Fruit fly (Drosophila melanogaster): ENCODE data around the gene Eig71Ek.

dm6 chr3L:15700338-15700966 is 39.4 kb downstream of the Eig71Ek start:
- peak; percentile 82 for TF ChIP-seq Snoo (tag; optimal IDR thresholded peaks at IDR 0.05)
- no peak for TF ChIP-seq EcR (GFP tag; optimal IDR thresholded peaks at IDR 0.05)
- peak; percentile 47 for TF ChIP-seq Pif1A (GFP tag; optimal IDR thresholded peaks at IDR 0.05)
- no peak for TF ChIP-seq CG10348 (GFP tag; IDR thresholded peaks at IDR 0.05)
- peak; percentile 83 for TF ChIP-seq CG17806 (tag; optimal IDR thresholded peaks at IDR 0.05)
- TF ChIP-seq CG8159 (tag; optimal IDR thresholded peaks at IDR 0.05): peak; percentile 82
- peak; percentile 80 for TF ChIP-seq CG15710 (tag; optimal IDR thresholded peaks at IDR 0.05)
- no peak for TF ChIP-seq CG12605 (GFP tag; IDR thresholded peaks at IDR 0.05)
- no peak for TF ChIP-seq gl (tag; optimal IDR thresholded peaks at IDR 0.05)
- peak; percentile 39 for TF ChIP-seq CG8301 (tag; optimal IDR thresholded peaks at IDR 0.05)
- no peak for TF ChIP-seq fd96Ca (GFP tag; IDR thresholded peaks at IDR 0.05)
- peak; percentile 73 for TF ChIP-seq CG14655 (GFP tag; optimal IDR thresholded peaks at IDR 0.05)
- peak; percentile 80 for TF ChIP-seq CG34367 (tag; optimal IDR thresholded peaks at IDR 0.05)
- no peak for TF ChIP-seq CG4496 (GFP tag; IDR thresholded peaks at IDR 0.05)

All from whole organism, pupa.